Fruit fly (Drosophila melanogaster): ENCODE measurements around the gene sta.

The sta gene

dm6 chrX:1464033-1464432 lies 19.2 kb downstream of the sta start, which contains the start of gene Ns3 (continued):
- TF ChIP-seq sisA (GFP tag; IDR thresholded peaks at IDR 0.05), result no peak
- no peak for TF ChIP-seq Dip2 (GFP tag; IDR thresholded peaks at IDR 0.05)
- TF ChIP-seq Poxn (GFP tag; IDR thresholded peaks at IDR 0.05), result no peak
- TF ChIP-seq kay (GFP tag; optimal IDR thresholded peaks at IDR 0.05), result no peak
- TF ChIP-seq mld (GFP tag; IDR thresholded peaks at IDR 0.05; ENCODE audit: partially characterized antibody), result peak; percentile 77; the same call in 2 of the 3 replicates
- no peak for TF ChIP-seq CG4730 (GFP tag; IDR thresholded peaks at IDR 0.05)
- TF ChIP-seq CG16813 (GFP tag; IDR thresholded peaks at IDR 0.05; ENCODE audit: partially characterized antibody), result peak; percentile 82
- peak; percentile 62 for TF ChIP-seq Myb (GFP tag; optimal IDR thresholded peaks at IDR 0.05)
- peak; percentile 82 for TF ChIP-seq BEAF-32 (GFP tag; optimal IDR thresholded peaks at IDR 0.05)
- no peak for TF ChIP-seq CG14050 (GFP tag; IDR thresholded peaks at IDR 0.05)
- no peak for TF ChIP-seq E2f1 (GFP tag; IDR thresholded peaks at IDR 0.05)
- TF ChIP-seq CG17186 (GFP tag; optimal IDR thresholded peaks at IDR 0.05), result no peak
- TF ChIP-seq tll (GFP tag; optimal IDR thresholded peaks at IDR 0.05), result no peak
- TF ChIP-seq CG11093 (GFP tag; IDR thresholded peaks at IDR 0.05), result no peak
- no peak for TF ChIP-seq CG33557 (GFP tag; optimal IDR thresholded peaks at IDR 0.05)
- peak; percentile 48 for TF ChIP-seq CG10267 (tag; optimal IDR thresholded peaks at IDR 0.05)
- no peak for TF ChIP-seq CG10543 (GFP tag; optimal IDR thresholded peaks at IDR 0.05)
- no peak for TF ChIP-seq Sry-β (GFP tag; optimal IDR thresholded peaks at IDR 0.05)
- TF ChIP-seq CG8944 (GFP tag; optimal IDR thresholded peaks at IDR 0.05), result no peak
- TF ChIP-seq al (GFP tag; IDR thresholded peaks at IDR 0.05), result no peak
- no peak for TF ChIP-seq CG7987 (GFP tag; optimal IDR thresholded peaks at IDR 0.05)
- no peak for TF ChIP-seq usp (GFP tag; optimal IDR thresholded peaks at IDR 0.05)
- TF ChIP-seq gsb (GFP tag; IDR thresholded peaks at IDR 0.05), result no peak
- TF ChIP-seq CG17829 (tag; optimal IDR thresholded peaks at IDR 0.05), result peak; percentile 18
- no peak for TF ChIP-seq p53 (GFP tag; optimal IDR thresholded peaks at IDR 0.05)
- TF ChIP-seq klu (GFP tag; IDR thresholded peaks at IDR 0.05), result no peak
- TF ChIP-seq en (GFP tag; optimal IDR thresholded peaks at IDR 0.05), result no peak
- TF ChIP-seq Lim3 (GFP tag; IDR thresholded peaks at IDR 0.05), result no peak
- no peak for TF ChIP-seq tin (GFP tag; optimal IDR thresholded peaks at IDR 0.05)
- no peak for TF ChIP-seq CG7839 (tag; optimal IDR thresholded peaks at IDR 0.05)
- TF ChIP-seq Spps (tag; optimal IDR thresholded peaks at IDR 0.05), result no peak
- no peak for TF ChIP-seq CG1024 (GFP tag; IDR thresholded peaks at IDR 0.05)
- no peak for TF ChIP-seq ssp (GFP tag; IDR thresholded peaks at IDR 0.05)
- TF ChIP-seq HLH3B (GFP tag; IDR thresholded peaks at IDR 0.05), result no peak
- no peak for TF ChIP-seq cato (GFP tag; optimal IDR thresholded peaks at IDR 0.05; ENCODE audit: borderline replicate concordance)
- no peak for TF ChIP-seq da (GFP tag; optimal IDR thresholded peaks at IDR 0.05)
- no peak for TF ChIP-seq CG7556 (GFP tag; optimal IDR thresholded peaks at IDR 0.05)
- TF ChIP-seq onecut (GFP tag; IDR thresholded peaks at IDR 0.05), result no peak
- TF ChIP-seq btn (GFP tag; optimal IDR thresholded peaks at IDR 0.05), result no peak
- TF ChIP-seq CG13123 (GFP tag; optimal IDR thresholded peaks at IDR 0.05), result no peak
- no peak for TF ChIP-seq CG11723 (GFP tag; optimal IDR thresholded peaks at IDR 0.05)
- TF ChIP-seq Elba2 (GFP tag; optimal IDR thresholded peaks at IDR 0.05), result no peak
- no peak for TF ChIP-seq unpg (GFP tag; optimal IDR thresholded peaks at IDR 0.05)
- no peak for TF ChIP-seq ewg (GFP tag; optimal IDR thresholded peaks at IDR 0.05)
- TF ChIP-seq gsb-n (tag; optimal IDR thresholded peaks at IDR 0.05), result no peak
- no peak for TF ChIP-seq peb (GFP tag; IDR thresholded peaks at IDR 0.05)
- TF ChIP-seq HmgZ (tag; optimal IDR thresholded peaks at IDR 0.05), result peak; percentile 51
- TF ChIP-seq CG32532 (GFP tag; IDR thresholded peaks at IDR 0.05), result no peak
- TF ChIP-seq tap (tag; optimal IDR thresholded peaks at IDR 0.05), result no peak
- no peak for TF ChIP-seq CG4820 (GFP tag; optimal IDR thresholded peaks at IDR 0.05)
- no peak for TF ChIP-seq CG12744 (GFP tag; optimal IDR thresholded peaks at IDR 0.05)
- no peak for TF ChIP-seq CG5245 (GFP tag; optimal IDR thresholded peaks at IDR 0.05)
- TF ChIP-seq sr (GFP tag; IDR thresholded peaks at IDR 0.05), result no peak
